Fruit fly (Drosophila melanogaster): ENCODE measurements around the gene kek5.

The kek5 gene

DNA sequence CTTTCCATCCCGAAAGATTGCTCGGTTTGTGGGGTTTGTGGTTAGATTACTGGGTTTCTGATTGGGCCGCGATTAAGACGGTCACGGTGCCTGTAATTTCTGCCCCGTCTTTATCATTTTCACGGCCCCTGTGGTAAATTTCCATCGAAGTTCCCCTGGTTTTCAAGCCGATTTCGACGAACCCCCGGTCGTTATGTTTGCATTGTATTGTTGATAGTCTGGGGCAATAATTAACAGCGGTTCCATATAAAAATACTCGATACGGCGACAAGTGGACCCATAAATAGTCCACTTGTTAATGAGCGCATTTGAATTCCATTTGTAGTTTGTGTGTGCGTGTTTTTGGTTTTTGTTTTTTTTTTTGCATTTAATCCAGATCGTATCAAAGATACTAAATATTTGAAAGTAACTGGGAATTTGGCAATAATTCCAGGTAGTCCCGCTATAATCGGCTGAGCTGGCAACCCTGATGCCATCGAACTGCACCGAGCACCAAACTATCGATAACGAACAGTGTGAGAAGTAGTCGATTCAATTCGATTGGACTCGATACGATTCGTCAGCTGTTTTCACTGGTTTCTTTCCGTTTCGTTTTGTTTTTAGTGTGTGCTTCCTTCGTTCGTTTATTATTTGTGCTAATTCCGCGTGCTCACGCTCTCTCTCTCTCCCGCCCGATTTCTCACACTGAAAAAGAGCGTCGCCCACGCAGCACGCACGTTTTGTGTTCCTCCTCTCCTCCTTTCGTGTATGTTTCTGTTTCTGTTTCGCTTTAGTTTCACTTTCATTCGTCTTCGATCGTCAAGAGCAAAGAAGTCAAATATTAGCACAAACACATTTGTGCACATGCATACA is 152.6 kb downstream of the kek5 start (continued):
- TF ChIP-seq Sry-β (GFP tag; optimal IDR thresholded peaks at IDR 0.05), result no peak
- no peak for TF ChIP-seq lov (optimal IDR thresholded peaks at IDR 0.05)
- no peak for TF ChIP-seq lov (GFP tag; IDR thresholded peaks at IDR 0.05)
- TF ChIP-seq lilli (GFP tag; optimal IDR thresholded peaks at IDR 0.05), result peak; percentile 64
- TF ChIP-seq CG32532 (GFP tag; IDR thresholded peaks at IDR 0.05), result peak; percentile 81
- TF ChIP-seq CG17829 (tag; optimal IDR thresholded peaks at IDR 0.05), result peak; percentile 34
- TF ChIP-seq CG3281 (GFP tag; optimal IDR thresholded peaks at IDR 0.05), result peak; percentile 36
- peak; percentile 74 for TF ChIP-seq CG8290 (GFP tag; optimal IDR thresholded peaks at IDR 0.05)
- TF ChIP-seq CG8290 (tag; optimal IDR thresholded peaks at IDR 0.05), result no peak
- TF ChIP-seq ind (GFP tag; optimal IDR thresholded peaks at IDR 0.05), result no peak
- TF ChIP-seq CG30431 (GFP tag; optimal IDR thresholded peaks at IDR 0.05), result no peak
- no peak for TF ChIP-seq chif (GFP tag; optimal IDR thresholded peaks at IDR 0.05)
- peak; percentile 86 for TF ChIP-seq CG34224 (GFP tag; IDR thresholded peaks at IDR 0.05; ENCODE audit: partially characterized antibody)
- TF ChIP-seq kni (GFP tag; optimal IDR thresholded peaks at IDR 0.05), result no peak
- TF ChIP-seq vvl (GFP tag; IDR thresholded peaks at IDR 0.05), result peak; percentile 67
- TF ChIP-seq Hr78 (GFP tag; optimal IDR thresholded peaks at IDR 0.05), result no peak
- TF ChIP-seq CG12299 (tag; optimal IDR thresholded peaks at IDR 0.05), result peak; percentile 1
- no peak for TF ChIP-seq Hmr (GFP tag; optimal IDR thresholded peaks at IDR 0.05)
- TF ChIP-seq ftz-f1 (GFP tag; optimal IDR thresholded peaks at IDR 0.05), result no peak
- no peak for TF ChIP-seq Hmx (GFP tag; optimal IDR thresholded peaks at IDR 0.05)
- no peak for TF ChIP-seq MTF-1 (GFP tag; optimal IDR thresholded peaks at IDR 0.05; ENCODE audit: borderline replicate concordance)
- TF ChIP-seq CG18011 (GFP tag; optimal IDR thresholded peaks at IDR 0.05), result no peak
- TF ChIP-seq CG5245 (GFP tag; optimal IDR thresholded peaks at IDR 0.05), result no peak
- no peak for TF ChIP-seq ap (GFP tag; IDR thresholded peaks at IDR 0.05)
- no peak for TF ChIP-seq Xrp1 (GFP tag; IDR thresholded peaks at IDR 0.05)
- no peak for TF ChIP-seq br (optimal IDR thresholded peaks at IDR 0.05)
- peak; percentile 93 for TF ChIP-seq pfk (GFP tag; optimal IDR thresholded peaks at IDR 0.05)
- peak; percentile 65 for TF ChIP-seq Max (GFP tag; optimal IDR thresholded peaks at IDR 0.05)
- peak; percentile 54; the same call in 1 of the 3 replicates for TF ChIP-seq CG11456 (GFP tag; IDR thresholded peaks at IDR 0.05)
- no peak for TF ChIP-seq CG10321 (GFP tag; IDR thresholded peaks at IDR 0.05)
- no peak for TF ChIP-seq fd96Cb (tag; optimal IDR thresholded peaks at IDR 0.05)
- peak; percentile 50 for TF ChIP-seq CG12155 (GFP tag; optimal IDR thresholded peaks at IDR 0.05)
- TF ChIP-seq luna (GFP tag; optimal IDR thresholded peaks at IDR 0.05), result no peak
- no peak for TF ChIP-seq gem (tag; optimal IDR thresholded peaks at IDR 0.05)
- TF ChIP-seq sob (GFP tag; IDR thresholded peaks at IDR 0.05), result peak; percentile 52
- peak; percentile 64 for TF ChIP-seq CG9932 (GFP tag; IDR thresholded peaks at IDR 0.05)
- peak; percentile 83 for TF ChIP-seq BEAF-32 (GFP tag; optimal IDR thresholded peaks at IDR 0.05)
- TF ChIP-seq pan (optimal IDR thresholded peaks at IDR 0.05), result no peak
- TF ChIP-seq pan (GFP tag; optimal IDR thresholded peaks at IDR 0.05 in 1 of 2, IDR thresholded peaks at IDR 0.05 in 1 of 2), result peak in 1 of 2 experiments; percentile 43
- peak; percentile 60; the same call in 1 of the 2 replicates for TF ChIP-seq NFAT (GFP tag; IDR thresholded peaks at IDR 0.05)
- peak; percentile 22 for TF ChIP-seq Meics (GFP tag; optimal IDR thresholded peaks at IDR 0.05)
- TF ChIP-seq CG17802 (tag; optimal IDR thresholded peaks at IDR 0.05), result no peak
- TF ChIP-seq CG3065 (GFP tag; optimal IDR thresholded peaks at IDR 0.05), result no peak
- no peak for TF ChIP-seq dimm (GFP tag; IDR thresholded peaks at IDR 0.05)
- TF ChIP-seq CG11560 (tag; IDR thresholded peaks at IDR 0.05), result peak; percentile 96
- TF ChIP-seq Atf3 (GFP tag; optimal IDR thresholded peaks at IDR 0.05), result no peak
- TF ChIP-seq sima (GFP tag; optimal IDR thresholded peaks at IDR 0.05), result no peak
- TF ChIP-seq gro (GFP tag; optimal IDR thresholded peaks at IDR 0.05), result peak; percentile 49
- no peak for TF ChIP-seq sd (tag; optimal IDR thresholded peaks at IDR 0.05)
- no peak for TF ChIP-seq Vsx1 (GFP tag; optimal IDR thresholded peaks at IDR 0.05)

Measured in whole organism, embryonic.